Worm (Caenorhabditis elegans): ENCODE measurements around the gene F09F7.6.

DNA sequence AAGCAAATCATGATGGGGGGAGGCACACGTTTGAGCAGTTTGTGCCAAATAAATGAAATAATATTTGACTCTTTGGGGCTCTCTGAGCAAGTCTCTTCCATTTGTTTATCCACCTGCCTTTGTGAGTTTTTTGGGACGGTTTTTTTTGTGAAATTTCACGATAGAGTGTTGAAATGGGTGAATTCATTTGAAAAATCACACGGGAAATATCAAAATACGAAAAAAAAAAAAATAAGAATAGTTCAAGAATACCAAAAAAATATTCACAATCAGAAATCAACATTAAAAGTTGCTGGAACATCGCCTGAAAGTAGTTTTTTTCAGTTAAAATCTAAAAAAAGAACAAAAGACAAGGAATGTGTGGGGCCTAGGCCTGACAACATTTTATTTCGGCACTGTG lies 39.4 kb downstream of the F09F7.6 start, which contains the start of gene pqn-25:
- TF ChIP-seq lim-6 (tag; optimal IDR thresholded peaks at IDR 0.05): no peak
- no peak for TF ChIP-seq lin-11 (tag; optimal IDR thresholded peaks at IDR 0.05)
- no peak for TF ChIP-seq npax-4 (tag; optimal IDR thresholded peaks at IDR 0.05)
- no peak for TF ChIP-seq pros-1 (tag; optimal IDR thresholded peaks at IDR 0.05)
- TF ChIP-seq tbx-2 (tag; optimal IDR thresholded peaks at IDR 0.05): no peak
- no peak for TF ChIP-seq ama-1 (optimal IDR thresholded peaks at IDR 0.05)
- no peak for TF ChIP-seq ets-4 (tag; optimal IDR thresholded peaks at IDR 0.05)
